Worm (Caenorhabditis elegans): ENCODE data around the gene F45D3.2.

DNA sequence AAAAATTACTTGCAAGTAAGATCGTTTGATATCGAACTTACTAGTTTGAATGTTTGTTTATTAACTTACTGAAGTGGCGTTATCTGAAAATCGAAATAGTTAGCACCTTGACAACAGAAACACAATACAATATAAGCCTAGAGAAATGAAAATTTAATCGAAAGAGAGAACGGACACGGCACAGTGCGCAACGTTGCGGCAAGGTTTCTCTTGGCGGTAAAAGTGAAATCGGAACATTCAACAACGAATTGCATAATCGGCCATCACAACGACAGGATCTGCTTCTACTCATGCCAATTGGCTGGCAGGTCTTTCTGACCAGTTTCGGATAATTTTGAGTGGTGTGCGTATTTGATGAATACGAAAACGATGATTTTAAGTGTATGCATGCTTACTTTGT lies 15.3 kb upstream of the F45D3.2 start, which contains the start of gene dyf-4:
- TF ChIP-seq fos-1 (tag; optimal IDR thresholded peaks at IDR 0.05) = no peak
- no peak for TF ChIP-seq nhr-11 (tag; optimal IDR thresholded peaks at IDR 0.05)
- TF ChIP-seq snpc-4 (tag; optimal IDR thresholded peaks at IDR 0.05) = no peak
- no peak for TF ChIP-seq mdl-1 (tag; optimal IDR thresholded peaks at IDR 0.05)
- no peak for TF ChIP-seq nhr-237 (tag; optimal IDR thresholded peaks at IDR 0.05)
- TF ChIP-seq aly-2 (tag; optimal IDR thresholded peaks at IDR 0.05) = no peak

Measured in whole organism, L2 larva.